Fruit fly (Drosophila melanogaster): ENCODE data around the gene CG5892.

- TF ChIP-seq usp (GFP tag; optimal IDR thresholded peaks at IDR 0.05), result no peak
- peak; percentile 10 for TF ChIP-seq br (GFP tag; optimal IDR thresholded peaks at IDR 0.05)
- TF ChIP-seq Myc (optimal IDR thresholded peaks at IDR 0.05), result no peak
- no peak for TF ChIP-seq GATAd (GFP tag; optimal IDR thresholded peaks at IDR 0.05)
- no peak for TF ChIP-seq Rel (GFP tag; optimal IDR thresholded peaks at IDR 0.05)
- TF ChIP-seq Rel (tag; optimal IDR thresholded peaks at IDR 0.05), result no peak
- no peak for TF ChIP-seq HLH106 (tag; optimal IDR thresholded peaks at IDR 0.05)
- no peak for TF ChIP-seq Jra (GFP tag; optimal IDR thresholded peaks at IDR 0.05)
Measured at dm6 chr3R:21195210-21195967, 47.0 kb upstream of the CG5892 start.
